Worm (Caenorhabditis elegans) whole organism, L2 larva: Measurements from ENCODE around the gene dhcr-24.

ENCODE experiments used
- C34F6.9 ChIP-seq: fragments of 150-350 bp; optimal IDR thresholded peaks from 2 replicates; lab custom pipeline; 2014; ENCODE audit warnings: missing biosample characterization, missing genetic modification characterization
- F13H6.1 ChIP-seq: sonication (generic microtip); optimal IDR thresholded peaks from 2 replicates; lab custom pipeline; 2016; ENCODE audit warnings: missing genetic modification characterization, missing compliant biosample characterization
- R02D3.7 ChIP-seq: fragments of 150-350 bp; optimal IDR thresholded peaks from 2 replicates; lab custom pipeline; 2014; ENCODE audit warnings: missing biosample characterization, missing genetic modification characterization
- ZK546.5 ChIP-seq: sonication (generic microtip); optimal IDR thresholded peaks from 2 replicates; lab custom pipeline; 2017; ENCODE audit warnings: missing biosample characterization, missing genetic modification characterization
- alr-1 ChIP-seq: fragments of 150-350 bp; optimal IDR thresholded peaks from 2 replicates; lab custom pipeline; 2014; ENCODE audit warnings: missing biosample characterization, missing genetic modification characterization
- aly-2 ChIP-seq: fragments of 150-350 bp; optimal IDR thresholded peaks from 2 replicates; lab custom pipeline; 2014; ENCODE audit warnings: missing biosample characterization, missing genetic modification characterization
- ama-1 ChIP-seq: fragments of 150-350 bp; optimal IDR thresholded peaks from 2 replicates; lab custom pipeline; 2018; ENCODE audit warnings: inconsistent platforms
- blmp-1 ChIP-seq: sonication (generic microtip); optimal IDR thresholded peaks from 2 replicates; lab custom pipeline; 2017; ENCODE audit warnings: missing genetic modification characterization, mild to moderate bottlenecking, missing compliant biosample characterization, antibody characterized with exemption, moderate library complexity; ENCODE audit not compliant: insufficient read depth
- ceh-16 ChIP-seq: fragments of 150-350 bp; optimal IDR thresholded peaks from 2 replicates; lab custom pipeline; 2014; ENCODE audit warnings: missing biosample characterization, missing genetic modification characterization
- ceh-82 ChIP-seq: fragments of 150-350 bp; optimal IDR thresholded peaks from 2 replicates; lab custom pipeline; 2014; ENCODE audit warnings: missing biosample characterization, missing genetic modification characterization
- crh-2 ChIP-seq: sonication (generic microtip); optimal IDR thresholded peaks from 2 replicates; lab custom pipeline; 2017; ENCODE audit warnings: missing biosample characterization, missing genetic modification characterization
- dmd-4 ChIP-seq: sonication (generic microtip); optimal IDR thresholded peaks from 2 replicates; lab custom pipeline; 2017; ENCODE audit warnings: missing biosample characterization, missing genetic modification characterization
- egl-27 ChIP-seq: sonication (generic microtip); optimal IDR thresholded peaks from 3 replicates; lab custom pipeline; 2017; ENCODE audit warnings: missing biosample characterization, missing genetic modification reagents, missing genetic modification characterization
- elt-1 ChIP-seq: fragments of 150-350 bp; optimal IDR thresholded peaks from 2 replicates; lab custom pipeline; 2014; ENCODE audit warnings: missing biosample characterization, missing genetic modification characterization
- elt-3 ChIP-seq: sonication (generic microtip); optimal IDR thresholded peaks from 2 replicates; lab custom pipeline; 2017; ENCODE audit warnings: missing biosample characterization, missing genetic modification characterization
- fos-1 ChIP-seq: fragments of 150-350 bp; optimal IDR thresholded peaks from 2 replicates; lab custom pipeline; 2014; ENCODE audit warnings: missing biosample characterization, missing genetic modification characterization
- gmeb-1 ChIP-seq: fragments of 150-350 bp; optimal IDR thresholded peaks from 2 replicates; lab custom pipeline; 2014; ENCODE audit warnings: missing biosample characterization, missing genetic modification characterization
- lin-13 ChIP-seq: fragments of 150-350 bp; optimal IDR thresholded peaks from 2 replicates; lab custom pipeline; 2014; ENCODE audit warnings: missing biosample characterization, missing genetic modification reagents, missing genetic modification characterization
- lin-39 ChIP-seq: fragments of 150-350 bp; optimal IDR thresholded peaks from 2 replicates; lab custom pipeline; 2014; ENCODE audit warnings: missing biosample characterization, missing genetic modification reagents, missing genetic modification characterization
- mab-5 ChIP-seq: fragments of 150-350 bp; optimal IDR thresholded peaks from 2 replicates; lab custom pipeline; 2014; ENCODE audit warnings: missing biosample characterization, missing genetic modification characterization
- mbf-1 ChIP-seq: sonication (generic microtip); optimal IDR thresholded peaks from 2 replicates; lab custom pipeline; 2017; ENCODE audit warnings: missing biosample characterization, missing genetic modification characterization
- mdl-1 ChIP-seq, 2 experiments: fragments of 150-350 bp in 1 of 2; sonication (generic microtip) in 1 of 2; optimal IDR thresholded peaks; 2 replicates each; lab custom pipeline; 2017; ENCODE audit warnings: missing biosample characterization in 2 of 2, missing genetic modification characterization in 2 of 2
- nhr-10 ChIP-seq: sonication (generic microtip); optimal IDR thresholded peaks from 2 replicates; lab custom pipeline; 2017; ENCODE audit warnings: missing biosample characterization, missing genetic modification characterization
- nhr-11 ChIP-seq: fragments of 150-350 bp; optimal IDR thresholded peaks from 2 replicates; lab custom pipeline; 2014; ENCODE audit warnings: missing biosample characterization, missing genetic modification characterization
- nhr-12 ChIP-seq: fragments of 150-350 bp; optimal IDR thresholded peaks from 2 replicates; lab custom pipeline; 2014; ENCODE audit warnings: missing biosample characterization, missing genetic modification characterization
- nhr-129 ChIP-seq: fragments of 150-350 bp; optimal IDR thresholded peaks from 2 replicates; lab custom pipeline; 2014; ENCODE audit warnings: missing biosample characterization, missing genetic modification characterization
- nhr-21 ChIP-seq: fragments of 150-350 bp; optimal IDR thresholded peaks from 2 replicates; lab custom pipeline; 2014; ENCODE audit warnings: missing biosample characterization, missing genetic modification characterization
- nhr-23 ChIP-seq: fragments of 150-350 bp; optimal IDR thresholded peaks from 2 replicates; lab custom pipeline; 2014; ENCODE audit warnings: missing biosample characterization, missing genetic modification reagents, missing genetic modification characterization
- nhr-237 ChIP-seq: fragments of 150-350 bp; optimal IDR thresholded peaks from 2 replicates; lab custom pipeline; 2014; ENCODE audit warnings: missing biosample characterization, missing genetic modification characterization
- nhr-25 ChIP-seq: fragments of 150-350 bp; sonication (generic microtip); optimal IDR thresholded peaks from 3 replicates; lab custom pipeline; 2014; ENCODE audit warnings: missing biosample characterization, missing genetic modification characterization
- nhr-6 ChIP-seq: fragments of 150-350 bp; optimal IDR thresholded peaks from 2 replicates; lab custom pipeline; 2014; ENCODE audit warnings: missing biosample characterization, missing genetic modification characterization
- nhr-77 ChIP-seq: fragments of 150-350 bp; optimal IDR thresholded peaks from 2 replicates; lab custom pipeline; 2014; ENCODE audit warnings: missing biosample characterization, missing genetic modification characterization
- peb-1 ChIP-seq: fragments of 150-350 bp; optimal IDR thresholded peaks from 2 replicates; lab custom pipeline; 2014; ENCODE audit warnings: missing biosample characterization, missing genetic modification characterization
- sem-4 ChIP-seq: fragments of 150-350 bp; optimal IDR thresholded peaks from 2 replicates; lab custom pipeline; 2014; ENCODE audit warnings: missing biosample characterization, missing genetic modification reagents, missing genetic modification characterization
- skn-1 ChIP-seq: sonication (generic microtip); optimal IDR thresholded peaks from 2 replicates; lab custom pipeline; 2017; ENCODE audit warnings: missing biosample characterization, missing genetic modification characterization
- sma-3 ChIP-seq: sonication (generic microtip); optimal IDR thresholded peaks from 2 replicates; lab custom pipeline; 2016; ENCODE audit warnings: missing genetic modification reagents, missing genetic modification characterization, missing compliant biosample characterization
- sma-9 ChIP-seq, 2 experiments: fragments of 150-350 bp in 1 of 2; sonication (generic microtip) in 1 of 2; optimal IDR thresholded peaks; 2 replicates each; lab custom pipeline; 2014 to 2016; ENCODE audit warnings: missing genetic modification characterization in 2 of 2, mild to moderate bottlenecking in 1 of 2, missing biosample characterization in 1 of 2, missing compliant biosample characterization in 1 of 2, missing genetic modification reagents in 1 of 2, moderate library complexity in 1 of 2
- snpc-4 ChIP-seq: fragments of 150-350 bp; optimal IDR thresholded peaks from 2 replicates; lab custom pipeline; 2014; ENCODE audit warnings: missing biosample characterization, missing genetic modification characterization
- unc-39 ChIP-seq: fragments of 150-350 bp; optimal IDR thresholded peaks from 2 replicates; lab custom pipeline; 2014; ENCODE audit warnings: missing biosample characterization, missing genetic modification characterization
- unc-55 ChIP-seq: fragments of 150-350 bp; sonication (generic microtip); optimal IDR thresholded peaks from 3 replicates; lab custom pipeline; 2014; ENCODE audit warnings: missing biosample characterization, missing genetic modification reagents, missing genetic modification characterization
- unc-62 ChIP-seq: fragments of 150-350 bp; optimal IDR thresholded peaks from 2 replicates; lab custom pipeline; 2014; ENCODE audit warnings: missing biosample characterization, missing genetic modification reagents, missing genetic modification characterization
- zag-1 ChIP-seq: fragments of 150-350 bp; optimal IDR thresholded peaks from 2 replicates; lab custom pipeline; 2014; ENCODE audit warnings: missing biosample characterization, missing genetic modification characterization
- ztf-1 ChIP-seq: fragments of 200-800 bp; sonication (Bioruptor generic); conservative IDR thresholded peaks from 2 replicates; pipeline ENCODE4 v1.3.6; 2022; ENCODE audit warnings: missing genetic modification characterization, missing compliant biosample characterization
- ztf-11 ChIP-seq: sonication (generic microtip); optimal IDR thresholded peaks from 2 replicates; lab custom pipeline; 2017; ENCODE audit warnings: missing biosample characterization, missing genetic modification characterization
- ztf-4 ChIP-seq: fragments of 150-350 bp; optimal IDR thresholded peaks from 2 replicates; lab custom pipeline; 2014; ENCODE audit warnings: missing biosample characterization, missing genetic modification characterization

dhcr-24 gene

ce11 chrX:2580524-2580981 is 16.6 kb upstream of the dhcr-24 start, which contains the start of gene H01M10.1:
Gene H01M10.1, minus strand, starts transcription at chrX:2580574.
- no peak for TF ChIP-seq mab-5 (tag; lab: Kevin White, UChicago)
- no peak for TF ChIP-seq sem-4 (tag; lab: Kevin White, UChicago)
- peak; percentile 66 for TF ChIP-seq crh-2
- no peak for TF ChIP-seq lin-13 (GFP tag; lab: Kevin White, UChicago)
- no peak for TF ChIP-seq egl-27 (tag; lab: Kevin White, UChicago)
- peak; percentile 45 for TF ChIP-seq gmeb-1 (tag; lab: Kevin White, UChicago)
- TF ChIP-seq F13H6.1 (tag; lab: Kevin White, UChicago): peak; percentile 21
- no peak for TF ChIP-seq nhr-25 (tag; lab: Kevin White, UChicago)
- TF ChIP-seq R02D3.7 (tag; lab: Kevin White, UChicago): no peak
- peak; percentile 76 for TF ChIP-seq fos-1 (tag; lab: Kevin White, UChicago)
- no peak for TF ChIP-seq ztf-11
- TF ChIP-seq sma-9 (GFP tag; optimal IDR thresholded peaks at IDR 0.05; lab: Kevin White, UChicago): peak; percentile 66
- TF ChIP-seq sma-9 (tag; optimal IDR thresholded peaks at IDR 0.05; lab: Kevin White, UChicago): no peak
- TF ChIP-seq nhr-129 (tag; lab: Kevin White, UChicago): no peak
- TF ChIP-seq mbf-1: no peak
- no peak for TF ChIP-seq ceh-82 (tag; lab: Kevin White, UChicago)
- no peak for TF ChIP-seq nhr-21
- no peak for TF ChIP-seq skn-1 (tag; lab: Kevin White, UChicago)
- TF ChIP-seq ama-1 (lab: Kevin White, UChicago): no peak
- TF ChIP-seq nhr-12: no peak
- no peak for TF ChIP-seq nhr-77 (tag; lab: Kevin White, UChicago)
- TF ChIP-seq dmd-4 (tag; lab: Kevin White, UChicago): no peak
- no peak for TF ChIP-seq ztf-4 (tag; lab: Kevin White, UChicago)
- no peak for TF ChIP-seq zag-1 (tag; lab: Kevin White, UChicago)
- TF ChIP-seq nhr-10 (tag; lab: Kevin White, UChicago): no peak
- no peak for TF ChIP-seq C34F6.9
- TF ChIP-seq sma-3: no peak
- no peak for TF ChIP-seq peb-1 (tag; lab: Kevin White, UChicago)
- no peak for TF ChIP-seq snpc-4 (tag; lab: Kevin White, UChicago)
- TF ChIP-seq nhr-237 (tag; lab: Kevin White, UChicago): no peak
- TF ChIP-seq ZK546.5 (tag; lab: Kevin White, UChicago): no peak
- no peak for TF ChIP-seq unc-62
- no peak for TF ChIP-seq unc-39
- TF ChIP-seq nhr-6 (tag; lab: Kevin White, UChicago): no peak
- TF ChIP-seq elt-3 (tag; lab: Kevin White, UChicago): no peak
- TF ChIP-seq lin-39: no peak
- no peak for TF ChIP-seq nhr-23
- TF ChIP-seq mdl-1 (tag; optimal IDR thresholded peaks at IDR 0.05; lab: Kevin White, UChicago): no peak
- TF ChIP-seq blmp-1: no peak
- TF ChIP-seq elt-1 (tag; lab: Kevin White, UChicago): no peak
- no peak for TF ChIP-seq ztf-1 (GFP tag; lab: Robert Waterston, UW)
- TF ChIP-seq aly-2 (tag; lab: Kevin White, UChicago): no peak
- TF ChIP-seq ceh-16 (tag; lab: Kevin White, UChicago): no peak
- TF ChIP-seq nhr-11 (tag; lab: Kevin White, UChicago): no peak

ce11 chrX:2577442-2577841 is 13.5 kb upstream of the dhcr-24 start, which contains the start of gene ttr-42:
Gene ttr-42, plus strand, starts transcription at chrX:2577742.
- TF ChIP-seq lin-13 (GFP tag; lab: Kevin White, UChicago) (no peak), unc-62 (no peak), mab-5 (tag; lab: Kevin White, UChicago) (no peak), unc-55 (GFP tag; lab: Kevin White, UChicago) (no peak), ceh-82 (tag; lab: Kevin White, UChicago) (no peak), alr-1 (tag; lab: Kevin White, UChicago) (no peak), ceh-16 (tag; lab: Kevin White, UChicago) (no peak)
